Fruit fly (Drosophila melanogaster) whole organism, embryonic: ENCODE results near the gene Hmt4-20.
A peak's percentile ranks its signal among the peaks of the same experiment; 100 is the strongest.

ENCODE experiments used
- Adf1 ChIP-seq: fragments of 200-800 bp; sonication (Bioruptor generic); IDR thresholded peaks from 2 replicates; pipeline ENCODE4 v1.3.6; 2022; ENCODE audit warnings: missing biosample characterization, missing genetic modification characterization
- Atf-2 ChIP-seq: fragments of 200-800 bp; sonication (Bioruptor generic); optimal IDR thresholded peaks from 2 replicates; lab custom pipeline; 2016; ENCODE audit warnings: missing biosample characterization, missing genetic modification characterization
- B-H2 ChIP-seq: fragments of 200-800 bp; sonication (Bioruptor generic); optimal IDR thresholded peaks from 2 replicates; lab custom pipeline; 2018; ENCODE audit warnings: missing biosample characterization, mild to moderate bottlenecking, missing genetic modification characterization
- BtbVII ChIP-seq: fragments of 200-800 bp; sonication (Bioruptor generic); optimal IDR thresholded peaks from 3 replicates; lab custom pipeline; 2017; ENCODE audit warnings: missing biosample characterization, mild to moderate bottlenecking, missing genetic modification characterization
- CG13296 ChIP-seq: fragments of 200-800 bp; sonication (Bioruptor generic); optimal IDR thresholded peaks from 3 replicates; lab custom pipeline; 2018; ENCODE audit warnings: missing biosample characterization, mild to moderate bottlenecking, missing genetic modification characterization
- CG14965 ChIP-seq: fragments of 200-800 bp; sonication (Bioruptor generic); optimal IDR thresholded peaks from 2 replicates; lab custom pipeline; 2016; ENCODE audit warnings: missing biosample characterization, missing genetic modification characterization, borderline replicate concordance
- CG15514 ChIP-seq: fragments of 200-800 bp; sonication (Bioruptor generic); optimal IDR thresholded peaks from 3 replicates; lab custom pipeline; 2017; ENCODE audit warnings: missing biosample characterization, missing genetic modification characterization, mild to moderate bottlenecking, moderate library complexity, missing genetic modification reagents
- CG17328 ChIP-seq: fragments of 200-800 bp; sonication (Bioruptor generic); IDR thresholded peaks from 2 replicates; pipeline ENCODE4 v1.3.6; 2022; ENCODE audit warnings: missing biosample characterization, missing genetic modification characterization
- CG17568 ChIP-seq: fragments of 200-800 bp; sonication (Bioruptor generic); optimal IDR thresholded peaks from 2 replicates; lab custom pipeline; 2018; ENCODE audit warnings: missing biosample characterization, mild to moderate bottlenecking, missing genetic modification characterization, moderate library complexity
- CG18262 ChIP-seq: fragments of 200-800 bp; optimal IDR thresholded peaks from 3 replicates; lab custom pipeline; 2019; ENCODE audit warnings: missing biosample characterization, mild to moderate bottlenecking, missing genetic modification characterization, moderate library complexity
- CG18599 ChIP-seq: fragments of 200-800 bp; sonication (Bioruptor generic); optimal IDR thresholded peaks from 3 replicates; lab custom pipeline; 2017; ENCODE audit warnings: missing biosample characterization, missing genetic modification characterization, mild to moderate bottlenecking, moderate library complexity, missing genetic modification reagents
- CG2116 ChIP-seq: fragments of 200-800 bp; sonication (Bioruptor generic); optimal IDR thresholded peaks from 3 replicates; lab custom pipeline; 2018; ENCODE audit warnings: missing biosample characterization, mild to moderate bottlenecking, missing genetic modification characterization
- CG2129 ChIP-seq: fragments of 200-800 bp; sonication (Bioruptor generic); IDR thresholded peaks from 2 replicates; pipeline ENCODE4 v1.3.6; 2022; ENCODE audit warnings: missing biosample characterization, missing genetic modification characterization; ENCODE audit not compliant: partially characterized antibody
- CG2712 ChIP-seq: fragments of 200-800 bp; optimal IDR thresholded peaks from 3 replicates; lab custom pipeline; 2019; ENCODE audit warnings: missing biosample characterization, mild to moderate bottlenecking, missing genetic modification characterization, moderate library complexity
- CG2875 ChIP-seq: fragments of 200-800 bp; sonication (Bioruptor generic); optimal IDR thresholded peaks from 2 replicates; lab custom pipeline; 2017; ENCODE audit warnings: missing biosample characterization, mild to moderate bottlenecking, missing genetic modification characterization, missing genetic modification reagents
- CG34376 ChIP-seq: fragments of 200-800 bp; sonication (Bioruptor generic); optimal IDR thresholded peaks from 2 replicates; lab custom pipeline; 2018; ENCODE audit warnings: missing biosample characterization, mild to moderate bottlenecking, missing genetic modification characterization
- CG43689 ChIP-seq: fragments of 200-800 bp; sonication (Bioruptor generic); IDR thresholded peaks from 2 replicates; pipeline ENCODE4 v1.3.6; 2022; ENCODE audit warnings: missing biosample characterization, missing genetic modification characterization
- CG5180 ChIP-seq: fragments of 200-800 bp; sonication (Bioruptor generic); optimal IDR thresholded peaks from 3 replicates; lab custom pipeline; 2017; ENCODE audit warnings: missing biosample characterization, missing genetic modification characterization, mild to moderate bottlenecking, moderate library complexity, missing genetic modification reagents
- CG6854 ChIP-seq: fragments of 200-800 bp; sonication (Bioruptor generic); optimal IDR thresholded peaks from 3 replicates; lab custom pipeline; 2017; ENCODE audit warnings: missing biosample characterization, mild to moderate bottlenecking, missing genetic modification characterization
- CG7556 ChIP-seq: fragments of 200-800 bp; sonication (Bioruptor generic); optimal IDR thresholded peaks from 2 replicates; lab custom pipeline; 2017; ENCODE audit warnings: missing biosample characterization, mild to moderate bottlenecking, missing genetic modification characterization
- GATAe ChIP-seq: fragments of 200-800 bp; sonication (Bioruptor generic); conservative IDR thresholded peaks from 2 replicates; pipeline ENCODE4 v1.3.6; 2022; ENCODE audit warnings: missing biosample characterization, missing genetic modification characterization
- Hmr ChIP-seq: fragments of 200-800 bp; sonication (Bioruptor generic); optimal IDR thresholded peaks from 3 replicates; lab custom pipeline; 2017; ENCODE audit warnings: mild to moderate bottlenecking, missing biosample characterization, missing genetic modification reagents, missing genetic modification characterization
- Hr3 ChIP-seq: fragments of 200-800 bp; sonication (Bioruptor generic); optimal IDR thresholded peaks from 3 replicates; lab custom pipeline; 2016; ENCODE audit warnings: missing biosample characterization, missing genetic modification characterization
- Jarid2 ChIP-seq: fragments of 200-800 bp; sonication (Bioruptor generic); optimal IDR thresholded peaks from 3 replicates; lab custom pipeline; 2017; ENCODE audit warnings: mild to moderate bottlenecking, missing biosample characterization, missing genetic modification reagents, missing genetic modification characterization
- Lhr ChIP-seq: fragments of 200-800 bp; sonication (Bioruptor generic); optimal IDR thresholded peaks from 3 replicates; lab custom pipeline; 2017; ENCODE audit warnings: mild to moderate bottlenecking, missing biosample characterization, missing genetic modification reagents, missing genetic modification characterization
- Med ChIP-seq: fragments of 200-800 bp; sonication (Bioruptor generic); peaks from one replicate; lab custom pipeline; 2016; ENCODE audit warnings: missing biosample characterization, missing genetic modification characterization, mild to moderate bottlenecking, inconsistent platforms, moderate library complexity
- NC2α ChIP-seq: fragments of 200-800 bp; sonication (Bioruptor generic); optimal IDR thresholded peaks from 2 replicates; lab custom pipeline; 2016; ENCODE audit warnings: missing biosample characterization, missing genetic modification characterization
- Scr ChIP-seq: fragments of 200-800 bp; sonication (Bioruptor generic); IDR thresholded peaks from 2 replicates; pipeline ENCODE4 v1.3.6; 2022; ENCODE audit warnings: missing biosample characterization, missing genetic modification characterization; ENCODE audit not compliant: partially characterized antibody
- Sry-δ ChIP-seq: fragments of 200-800 bp; sonication (Bioruptor generic); optimal IDR thresholded peaks from 2 replicates; lab custom pipeline; 2016; ENCODE audit warnings: missing biosample characterization, missing genetic modification characterization
- Trl ChIP-seq, 3 experiments: fragments of >200 bp in 2 of 3; fragments of 200-800 bp in 1 of 3; sonication (Bioruptor generic) in 1 of 3; optimal IDR thresholded peaks; 2 replicates in 1 of 3; 3 replicates in 2 of 3; lab custom pipeline; 2016 to 2017; ENCODE audit warnings: missing biosample characterization in 1 of 3, missing genetic modification characterization in 1 of 3
- ab ChIP-seq: fragments of 200-800 bp; sonication (Bioruptor generic); optimal IDR thresholded peaks from 2 replicates; lab custom pipeline; 2016; ENCODE audit warnings: missing biosample characterization, missing genetic modification characterization
- abd-A ChIP-seq: fragments of 200-800 bp; sonication (Bioruptor generic); optimal IDR thresholded peaks from 3 replicates; lab custom pipeline; 2019; ENCODE audit warnings: missing biosample characterization, mild to moderate bottlenecking, missing genetic modification characterization, moderate library complexity
- amos ChIP-seq: fragments of 200-800 bp; sonication (Bioruptor generic); IDR thresholded peaks from 2 replicates; pipeline ENCODE4 v1.3.6; 2022; ENCODE audit warnings: missing biosample characterization, missing genetic modification characterization; ENCODE audit not compliant: partially characterized antibody
- bigmax ChIP-seq: fragments of 200-800 bp; sonication (Bioruptor generic); optimal IDR thresholded peaks from 2 replicates; lab custom pipeline; 2018; ENCODE audit warnings: missing biosample characterization, mild to moderate bottlenecking, missing genetic modification characterization
- crc ChIP-seq: fragments of 200-800 bp; sonication (Bioruptor generic); optimal IDR thresholded peaks from 2 replicates; lab custom pipeline; 2016; ENCODE audit warnings: missing biosample characterization, missing genetic modification characterization
- dmrt99B ChIP-seq: fragments of 200-800 bp; sonication (Bioruptor generic); optimal IDR thresholded peaks from 2 replicates; lab custom pipeline; 2018; ENCODE audit warnings: missing biosample characterization, mild to moderate bottlenecking, missing genetic modification characterization, moderate library complexity
- dysf ChIP-seq: fragments of 200-800 bp; sonication (Bioruptor generic); IDR thresholded peaks from 3 replicates; pipeline ENCODE4 v1.3.6; 2022; ENCODE audit warnings: missing biosample characterization, missing genetic modification characterization
- en ChIP-seq: fragments of 200-800 bp; sonication (Bioruptor generic); optimal IDR thresholded peaks from 2 replicates; lab custom pipeline; 2016; ENCODE audit warnings: missing biosample characterization, missing genetic modification characterization
- ewg ChIP-seq: fragments of 200-800 bp; sonication (Bioruptor generic); optimal IDR thresholded peaks from 3 replicates; lab custom pipeline; 2017; ENCODE audit warnings: mild to moderate bottlenecking, missing biosample characterization, missing genetic modification reagents, missing genetic modification characterization
- fru ChIP-seq: fragments of >200 bp; optimal IDR thresholded peaks from 2 replicates; lab custom pipeline; 2017
- gce ChIP-seq: fragments of 200-800 bp; sonication (Bioruptor generic); IDR thresholded peaks from 3 replicates; pipeline ENCODE4 v1.3.6; 2022; ENCODE audit warnings: missing biosample characterization, missing genetic modification characterization
- maf-S ChIP-seq: fragments of 200-800 bp; sonication (Bioruptor generic); optimal IDR thresholded peaks from 2 replicates; lab custom pipeline; 2016; ENCODE audit warnings: missing biosample characterization, missing genetic modification characterization
- nerfin-2 ChIP-seq: fragments of 200-800 bp; sonication (Bioruptor generic); IDR thresholded peaks from 2 replicates; pipeline ENCODE4 v1.3.6; 2022; ENCODE audit warnings: missing biosample characterization, missing genetic modification characterization; ENCODE audit not compliant: partially characterized antibody
- nmo ChIP-seq: fragments of 200-800 bp; sonication (Bioruptor generic); optimal IDR thresholded peaks from 2 replicates; lab custom pipeline; 2018; ENCODE audit warnings: missing biosample characterization, mild to moderate bottlenecking, missing genetic modification characterization, moderate library complexity
- pzg ChIP-seq: fragments of 200-800 bp; sonication (Bioruptor generic); optimal IDR thresholded peaks from 3 replicates; lab custom pipeline; 2018; ENCODE audit warnings: missing biosample characterization, mild to moderate bottlenecking, missing genetic modification characterization, moderate library complexity
- scrt ChIP-seq: fragments of 200-800 bp; sonication (Bioruptor generic); optimal IDR thresholded peaks from 2 replicates; lab custom pipeline; 2018; ENCODE audit warnings: missing biosample characterization, mild to moderate bottlenecking, missing genetic modification characterization, moderate library complexity
- sens ChIP-seq: fragments of 200-800 bp; sonication (Bioruptor generic); peaks from one replicate; lab custom pipeline; 2016; ENCODE audit warnings: missing biosample characterization, missing genetic modification characterization
- wdn ChIP-seq: fragments of 200-800 bp; sonication (Bioruptor generic); IDR thresholded peaks from 2 replicates; pipeline ENCODE4 v1.3.6; 2022; ENCODE audit warnings: missing biosample characterization, missing genetic modification characterization
- wor ChIP-seq: fragments of 200-800 bp; sonication (Bioruptor generic); IDR thresholded peaks from 2 replicates; pipeline ENCODE4 v1.3.6; 2022; ENCODE audit warnings: missing biosample characterization, missing genetic modification characterization

Gene Hmt4-20

dm6 chrX:635495-636142 is 20.2 kb downstream of the Hmt4-20 start, which contains the start of gene Dredd (continued):
- TF ChIP-seq CG18262: no peak
- TF ChIP-seq en (GFP tag; lab: Kevin White, UChicago): no peak
- TF ChIP-seq sens: peak; percentile 76
- peak; percentile 89 for TF ChIP-seq amos (GFP tag; lab: Robert Waterston, UW)
- no peak for TF ChIP-seq gce (GFP tag; lab: Robert Waterston, UW)
- TF ChIP-seq crc (GFP tag; lab: Kevin White, UChicago): no peak
- TF ChIP-seq CG6854 (GFP tag; lab: Kevin White, UChicago): peak; percentile 12
- TF ChIP-seq CG17328 (GFP tag; lab: Robert Waterston, UW): no peak
- peak; percentile 26 for TF ChIP-seq nmo (GFP tag; lab: Kevin White, UChicago)
- TF ChIP-seq maf-S (GFP tag; lab: Kevin White, UChicago): no peak
- no peak for TF ChIP-seq CG43689 (GFP tag; lab: Robert Waterston, UW)
- TF ChIP-seq CG2129 (GFP tag; lab: Robert Waterston, UW): peak; percentile 73
- TF ChIP-seq CG5180 (GFP tag; lab: Kevin White, UChicago): no peak
- no peak for TF ChIP-seq CG18599
- no peak for TF ChIP-seq Trl (optimal IDR thresholded peaks at IDR 0.05; lab: Kevin White, UChicago)
- no peak for TF ChIP-seq Trl (GFP tag; optimal IDR thresholded peaks at IDR 0.05; lab: Kevin White, UChicago)
- peak; percentile 48 for TF ChIP-seq BtbVII (GFP tag; lab: Kevin White, UChicago)
- no peak for TF ChIP-seq B-H2 (GFP tag; lab: Kevin White, UChicago)
- peak; percentile 93 for TF ChIP-seq nerfin-2 (GFP tag; lab: Robert Waterston, UW)
- TF ChIP-seq fru: no peak
- peak; percentile 87 for TF ChIP-seq CG2116
- peak; percentile 9 for TF ChIP-seq CG13296 (GFP tag; lab: Kevin White, UChicago)
- TF ChIP-seq Atf-2: no peak
- peak; percentile 93 for TF ChIP-seq Sry-δ (GFP tag; lab: Kevin White, UChicago)
- TF ChIP-seq wdn (GFP tag; lab: Robert Waterston, UW): no peak
- no peak for TF ChIP-seq CG7556 (GFP tag; lab: Kevin White, UChicago)
- peak; percentile 11; the same call in 1 of the 2 replicates for TF ChIP-seq Adf1 (GFP tag; lab: Robert Waterston, UW)
- TF ChIP-seq abd-A (tag; lab: Kevin White, UChicago): no peak
- peak; percentile 80 for TF ChIP-seq pzg (GFP tag; lab: Kevin White, UChicago)
- TF ChIP-seq CG17568: no peak
- peak; percentile 92 for TF ChIP-seq Scr (GFP tag; lab: Robert Waterston, UW)
- TF ChIP-seq bigmax (GFP tag; lab: Kevin White, UChicago): no peak
- peak; percentile 61 for TF ChIP-seq Med (GFP tag; lab: Kevin White, UChicago)
- TF ChIP-seq ewg (GFP tag; lab: Kevin White, UChicago): no peak
- TF ChIP-seq CG34376: peak; percentile 19
- TF ChIP-seq CG15514 (GFP tag; lab: Kevin White, UChicago): peak; percentile 61
- peak; percentile 27 for TF ChIP-seq Lhr (GFP tag; lab: Kevin White, UChicago)
- TF ChIP-seq Hr3 (GFP tag; lab: Kevin White, UChicago): no peak
- TF ChIP-seq wor (GFP tag; lab: Robert Waterston, UW): no peak
- no peak for TF ChIP-seq dysf
- no peak for TF ChIP-seq NC2α (GFP tag; lab: Kevin White, UChicago)
- TF ChIP-seq scrt (GFP tag; lab: Kevin White, UChicago): peak; percentile 35
- TF ChIP-seq CG14965 (GFP tag; lab: Kevin White, UChicago): no peak
- TF ChIP-seq CG2875 (GFP tag; lab: Kevin White, UChicago): no peak
- 0 out of 2 replicates have a peak, but pooled peaks have one; percentile 13 for TF ChIP-seq GATAe (GFP tag; lab: Robert Waterston, UW)
- no peak for TF ChIP-seq Jarid2
- TF ChIP-seq ab: no peak
- TF ChIP-seq Hmr (GFP tag; lab: Kevin White, UChicago): peak; percentile 28
- TF ChIP-seq dmrt99B (tag; lab: Kevin White, UChicago): no peak
- TF ChIP-seq CG2712 (tag; lab: Kevin White, UChicago): peak; percentile 5
